Worm (Caenorhabditis elegans) whole organism, mixed stage, embryonic: ENCODE data around the gene btf-1.

Experiments
- elt-1 ChIP-seq: sonication (generic microtip); optimal IDR thresholded peaks from 2 replicates; lab custom pipeline; 2017; ENCODE audit warnings: missing genetic modification characterization, mild to moderate bottlenecking, missing compliant biosample characterization, antibody characterized with exemption, moderate library complexity, borderline replicate concordance; ENCODE audit not compliant: insufficient read depth
- unc-39 ChIP-seq: fragments of 150-350 bp; optimal IDR thresholded peaks from 2 replicates; lab custom pipeline; 2014; ENCODE audit warnings: missing biosample characterization, missing genetic modification characterization

DNA sequence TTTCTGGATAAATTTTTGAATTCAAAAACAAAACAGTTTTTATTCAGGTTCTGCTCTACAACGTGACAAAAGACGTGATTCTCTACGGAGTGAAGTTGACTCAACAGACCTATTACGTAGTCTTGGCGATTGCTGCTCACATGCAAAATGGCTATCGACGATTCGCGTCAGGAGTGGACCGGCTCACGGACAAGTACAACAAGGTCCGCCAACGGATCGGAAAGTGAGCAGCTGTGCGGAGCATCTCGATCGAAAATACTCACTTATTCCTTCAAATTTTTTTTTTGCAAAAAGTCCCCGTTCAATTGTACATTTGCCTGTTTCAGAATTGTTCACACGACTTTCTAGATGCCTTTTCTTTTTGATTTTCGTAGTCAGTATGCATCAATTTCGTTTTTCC, 40.1 kb upstream of the btf-1 start:
- TF ChIP-seq unc-39 (tag; lab: Kevin White, UChicago) (no peak), elt-1 (tag; lab: Kevin White, UChicago) (no peak)
